Worm (Caenorhabditis elegans) whole organism, early embryonic: ENCODE measurements around the gene nas-20.

ENCODE experiments used
- F13C5.2 ChIP-seq: sonication (generic microtip); optimal IDR thresholded peaks from 2 replicates; lab custom pipeline; 2017; ENCODE audit warnings: mild to moderate bottlenecking, missing genetic modification characterization, inconsistent platforms, missing compliant biosample characterization
- aly-1 ChIP-seq: sonication (generic microtip); optimal IDR thresholded peaks from 2 replicates; lab custom pipeline; 2016; ENCODE audit warnings: missing genetic modification characterization, missing compliant biosample characterization
- ama-1 ChIP-seq: fragments of 150-350 bp; optimal IDR thresholded peaks from 2 replicates; lab custom pipeline; 2014
- ceh-13 ChIP-seq: fragments of 200-800 bp; sonication (Bioruptor generic); optimal IDR thresholded peaks from 2 replicates; lab custom pipeline; 2018; ENCODE audit warnings: mild to moderate bottlenecking, missing genetic modification characterization, missing compliant biosample characterization
- ceh-36 ChIP-seq: sonication (generic microtip); optimal IDR thresholded peaks from 2 replicates; lab custom pipeline; 2016; ENCODE audit warnings: missing genetic modification characterization, inconsistent platforms, missing compliant biosample characterization
- flt-1 ChIP-seq: fragments of 200-800 bp; sonication (Bioruptor generic); IDR thresholded peaks from 2 replicates; pipeline ENCODE4 v1.3.6; 2022; ENCODE audit warnings: missing genetic modification characterization, missing compliant biosample characterization
- hmg-4 ChIP-seq: fragments of 200-800 bp; sonication (Bioruptor generic); optimal IDR thresholded peaks from 2 replicates; lab custom pipeline; 2018; ENCODE audit warnings: mild to moderate bottlenecking, missing genetic modification characterization, missing compliant biosample characterization
- hnd-1 ChIP-seq: sonication (generic microtip); optimal IDR thresholded peaks from 2 replicates; lab custom pipeline; 2016; ENCODE audit warnings: missing genetic modification characterization, missing compliant biosample characterization
- pes-1 ChIP-seq: fragments of 200-800 bp; sonication (Bioruptor generic); IDR thresholded peaks from 2 replicates; pipeline ENCODE4 v1.3.6; 2022; ENCODE audit warnings: missing genetic modification reagents, missing genetic modification characterization, missing compliant biosample characterization
- scrt-1 ChIP-seq: fragments of 200-800 bp; sonication (Bioruptor generic); IDR thresholded peaks from 2 replicates; pipeline ENCODE4 v1.3.6; 2022; ENCODE audit warnings: missing genetic modification characterization, missing compliant biosample characterization
- sea-1 ChIP-seq: fragments of 200-800 bp; sonication (Bioruptor generic); conservative IDR thresholded peaks from 2 replicates; pipeline ENCODE4 v1.3.6; 2022; ENCODE audit warnings: missing genetic modification characterization, missing compliant biosample characterization
- tbx-37 ChIP-seq: fragments of 200-800 bp; sonication (Bioruptor generic); conservative IDR thresholded peaks from 2 replicates; pipeline ENCODE4 v1.3.6; 2022; ENCODE audit warnings: missing genetic modification reagents, missing genetic modification characterization, missing compliant biosample characterization
- tra-4 ChIP-seq: sonication (generic microtip); optimal IDR thresholded peaks from 2 replicates; lab custom pipeline; 2017; ENCODE audit warnings: missing genetic modification characterization, missing compliant biosample characterization

DNA sequence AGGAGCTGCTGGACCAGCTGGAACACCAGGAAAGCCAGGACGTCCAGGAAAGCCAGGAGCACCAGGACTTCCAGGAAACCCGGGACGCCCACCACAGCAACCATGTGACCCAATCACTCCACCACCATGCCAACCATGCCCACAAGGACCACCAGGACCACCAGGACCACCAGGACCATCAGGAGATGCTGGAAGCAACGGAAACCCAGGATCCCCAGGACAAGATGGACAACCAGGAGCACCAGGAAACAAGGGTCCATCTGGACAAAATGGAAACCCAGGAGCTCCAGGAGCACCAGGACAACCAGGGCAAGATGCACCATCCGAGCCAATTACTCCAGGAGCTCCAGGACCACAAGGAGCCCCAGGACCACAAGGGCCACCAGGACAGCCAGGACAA lies 12.3 kb upstream of the nas-20 start:
- TF ChIP-seq hmg-4 = no peak
- no peak for TF ChIP-seq pes-1 (GFP tag; lab: Robert Waterston, UW)
- no peak for TF ChIP-seq aly-1
- no peak for TF ChIP-seq hnd-1 (tag; lab: Kevin White, UChicago)
- TF ChIP-seq scrt-1 (GFP tag; lab: Robert Waterston, UW) = no peak
- no peak for TF ChIP-seq ama-1 (lab: Kevin White, UChicago)
- no peak for TF ChIP-seq sea-1 (GFP tag; lab: Robert Waterston, UW)
- no peak for TF ChIP-seq tbx-37
- TF ChIP-seq flt-1 (GFP tag; lab: Robert Waterston, UW) = no peak
- no peak for TF ChIP-seq tra-4 (tag; lab: Kevin White, UChicago)
- no peak for TF ChIP-seq ceh-13 (GFP tag; lab: Kevin White, UChicago)
- no peak for TF ChIP-seq F13C5.2 (tag; lab: Kevin White, UChicago)
- no peak for TF ChIP-seq ceh-36 (tag; lab: Kevin White, UChicago)
